Worm (Caenorhabditis elegans) whole organism, young adult: Measurements from ENCODE around the gene B0554.2.

Experiments
- C17E4.6 ChIP-seq: fragments of 200-800 bp; sonication (Bioruptor generic); IDR thresholded peaks from 2 replicates; pipeline ENCODE4 v1.3.6; 2022; ENCODE audit warnings: missing genetic modification reagents, missing genetic modification characterization, missing compliant biosample characterization
- D2030.7 ChIP-seq: fragments of 200-800 bp; sonication (Bioruptor generic); IDR thresholded peaks from 2 replicates; pipeline ENCODE4 v1.3.6; 2022; ENCODE audit warnings: missing genetic modification reagents, missing genetic modification characterization, missing compliant biosample characterization
- F22D6.2 ChIP-seq: sonication (generic microtip); optimal IDR thresholded peaks from 2 replicates; lab custom pipeline; 2016; ENCODE audit warnings: mild to moderate bottlenecking, missing genetic modification characterization, missing compliant biosample characterization
- F23B12.7 ChIP-seq: sonication (generic microtip); optimal IDR thresholded peaks from 2 replicates; lab custom pipeline; 2017; ENCODE audit warnings: missing genetic modification characterization, mild to moderate bottlenecking, missing compliant biosample characterization, antibody characterized with exemption, moderate library complexity; ENCODE audit not compliant: insufficient read depth
- F33H1.4 ChIP-seq: fragments of 200-800 bp; sonication (Bioruptor generic); IDR thresholded peaks from 2 replicates; pipeline ENCODE4 v1.3.6; 2022; ENCODE audit warnings: missing genetic modification reagents, missing genetic modification characterization, missing compliant biosample characterization
- F49E8.2 ChIP-seq: sonication (generic microtip); optimal IDR thresholded peaks from 3 replicates; lab custom pipeline; 2017; ENCODE audit warnings: missing genetic modification characterization, mild to moderate bottlenecking, missing compliant biosample characterization, antibody characterized with exemption, moderate library complexity; ENCODE audit not compliant: insufficient read depth
- T07F8.4 ChIP-seq: sonication (generic microtip); optimal IDR thresholded peaks from 2 replicates; lab custom pipeline; 2016; ENCODE audit warnings: mild to moderate bottlenecking, missing genetic modification characterization, moderate library complexity, missing compliant biosample characterization
- Y95B8A.8 ChIP-seq: fragments of 200-800 bp; sonication (Bioruptor generic); IDR thresholded peaks from 2 replicates; pipeline ENCODE4 v1.3.6; 2022; ENCODE audit warnings: missing genetic modification reagents, missing genetic modification characterization, missing compliant biosample characterization
- akir-1 ChIP-seq: fragments of 200-800 bp; sonication (Bioruptor generic); optimal IDR thresholded peaks from 2 replicates; lab custom pipeline; 2018; ENCODE audit warnings: mild to moderate bottlenecking, missing genetic modification characterization, moderate library complexity, missing compliant biosample characterization
- aptf-3 ChIP-seq: fragments of 200-800 bp; sonication (Bioruptor generic); IDR thresholded peaks from 2 replicates; pipeline ENCODE4 v1.3.6; 2022; ENCODE audit warnings: missing genetic modification characterization, missing compliant biosample characterization
- athp-1 ChIP-seq: sonication (generic microtip); optimal IDR thresholded peaks from 2 replicates; lab custom pipeline; 2017; ENCODE audit warnings: mild to moderate bottlenecking, missing genetic modification characterization, missing compliant biosample characterization
- attf-5 ChIP-seq: fragments of 200-800 bp; sonication (Bioruptor generic); optimal IDR thresholded peaks from 2 replicates; lab custom pipeline; 2018; ENCODE audit warnings: mild to moderate bottlenecking, missing genetic modification characterization, missing compliant biosample characterization
- attf-6 ChIP-seq: fragments of 200-800 bp; sonication (Bioruptor generic); IDR thresholded peaks from 2 replicates; pipeline ENCODE4 v1.3.6; 2022; ENCODE audit warnings: missing genetic modification reagents, missing genetic modification characterization, missing compliant biosample characterization
- bed-2 ChIP-seq: fragments of 200-800 bp; sonication (Bioruptor generic); IDR thresholded peaks from 2 replicates; pipeline ENCODE4 v1.3.6; 2022; ENCODE audit warnings: missing genetic modification reagents, missing genetic modification characterization, missing compliant biosample characterization
- cebp-1 ChIP-seq, 2 experiments: fragments of 200-800 bp in 1 of 2; sonication (Bioruptor generic) in 1 of 2; sonication (generic microtip) in 1 of 2; IDR thresholded peaks in 1 of 2; optimal IDR thresholded peaks in 1 of 2; 2 replicates each; pipeline versions ENCODE4 v1.3.6 to Lab custom; 2017 to 2022; ENCODE audit warnings: missing compliant biosample characterization in 2 of 2, missing genetic modification characterization in 2 of 2, mild to moderate bottlenecking in 1 of 2, missing genetic modification reagents in 1 of 2, moderate library complexity in 1 of 2
- ceh-100 ChIP-seq: fragments of 200-800 bp; sonication (Bioruptor generic); IDR thresholded peaks from 2 replicates; pipeline ENCODE4 v1.3.6; 2022; ENCODE audit warnings: missing genetic modification reagents, missing genetic modification characterization, missing compliant biosample characterization
- ceh-27 ChIP-seq: fragments of 200-800 bp; sonication (Bioruptor generic); optimal IDR thresholded peaks from 2 replicates; lab custom pipeline; 2018; ENCODE audit warnings: mild to moderate bottlenecking, missing genetic modification characterization, moderate library complexity, missing compliant biosample characterization
- ceh-91 ChIP-seq: fragments of 200-800 bp; sonication (Bioruptor generic); IDR thresholded peaks from 2 replicates; pipeline ENCODE4 v1.3.6; 2022; ENCODE audit warnings: missing genetic modification reagents, missing genetic modification characterization, missing compliant biosample characterization
- dox-1 ChIP-seq: fragments of 200-800 bp; sonication (Bioruptor generic); IDR thresholded peaks from 2 replicates; pipeline ENCODE4 v1.3.6; 2022; ENCODE audit warnings: missing genetic modification reagents, missing genetic modification characterization, missing compliant biosample characterization
- egrh-3 ChIP-seq: fragments of 200-800 bp; sonication (Bioruptor generic); IDR thresholded peaks from 2 replicates; pipeline ENCODE4 v1.3.6; 2022; ENCODE audit warnings: missing genetic modification reagents, missing genetic modification characterization, missing compliant biosample characterization
- ets-4 ChIP-seq: fragments of 200-800 bp; sonication (Bioruptor generic); optimal IDR thresholded peaks from 2 replicates; lab custom pipeline; 2018; ENCODE audit warnings: mild to moderate bottlenecking, missing genetic modification characterization, missing compliant biosample characterization
- hrde-1 ChIP-seq: sonication (generic microtip); optimal IDR thresholded peaks from 2 replicates; lab custom pipeline; 2016; ENCODE audit warnings: missing genetic modification characterization, mild to moderate bottlenecking, missing compliant biosample characterization, moderate library complexity, missing genotype, missing genetic modification reagents, borderline replicate concordance
- madf-6 ChIP-seq: fragments of 200-800 bp; sonication (Bioruptor generic); IDR thresholded peaks from 2 replicates; pipeline ENCODE4 v1.3.6; 2022; ENCODE audit warnings: missing genetic modification reagents, missing genetic modification characterization, missing compliant biosample characterization
- mcd-1 ChIP-seq: fragments of 200-800 bp; sonication (Bioruptor generic); IDR thresholded peaks from 2 replicates; pipeline ENCODE4 v1.3.6; 2022; ENCODE audit warnings: missing genetic modification reagents, missing genetic modification characterization, missing compliant biosample characterization
- mes-4 ChIP-seq: sonication (generic microtip); optimal IDR thresholded peaks from 2 replicates; lab custom pipeline; 2016; ENCODE audit warnings: missing genotype, missing genetic modification characterization, missing compliant biosample characterization
- pha-4 ChIP-seq: fragments of 150-350 bp; sonication (generic microtip); optimal IDR thresholded peaks from 2 replicates; lab custom pipeline; 2014; ENCODE audit warnings: missing biosample characterization, missing genetic modification reagents, missing genetic modification characterization
- rcor-1 ChIP-seq: fragments of 200-800 bp; sonication (Bioruptor generic); IDR thresholded peaks from 2 replicates; pipeline ENCODE4 v1.3.6; 2022; ENCODE audit warnings: missing genetic modification reagents, missing genetic modification characterization, missing compliant biosample characterization
- rpc-1 ChIP-seq, 2 experiments: fragments of 150-350 bp in 1 of 2; sonication (generic microtip) in 1 of 2; optimal IDR thresholded peaks; 2 replicates each; lab custom pipeline; 2014 to 2018; ENCODE audit warnings: missing biosample characterization in 1 of 2, missing genetic modification characterization in 1 of 2, missing genetic modification reagents in 1 of 2, missing genotype in 1 of 2
- sea-2 ChIP-seq: fragments of 200-800 bp; sonication (Bioruptor generic); IDR thresholded peaks from 2 replicates; pipeline ENCODE4 v1.3.6; 2022; ENCODE audit warnings: missing genetic modification characterization, missing compliant biosample characterization
- snpc-1.1 ChIP-seq: sonication (generic microtip); optimal IDR thresholded peaks from 2 replicates; lab custom pipeline; 2017; ENCODE audit warnings: missing genetic modification characterization, mild to moderate bottlenecking, missing compliant biosample characterization, antibody characterized with exemption, moderate library complexity, missing genotype, missing genetic modification reagents; ENCODE audit not compliant: insufficient read depth
- snpc-1.3 ChIP-seq: sonication (generic microtip); optimal IDR thresholded peaks from 2 replicates; lab custom pipeline; 2017; ENCODE audit warnings: missing genetic modification characterization, mild to moderate bottlenecking, missing compliant biosample characterization, antibody characterized with exemption, moderate library complexity, missing genotype, missing genetic modification reagents; ENCODE audit not compliant: insufficient read depth
- snpc-3.4 ChIP-seq: sonication (generic microtip); optimal IDR thresholded peaks from 2 replicates; lab custom pipeline; 2017; ENCODE audit warnings: missing genetic modification characterization, mild to moderate bottlenecking, missing compliant biosample characterization, antibody characterized with exemption, moderate library complexity, missing genotype, missing genetic modification reagents
- unc-62 ChIP-seq: fragments of 150-350 bp; optimal IDR thresholded peaks from 2 replicates; lab custom pipeline; 2014; ENCODE audit warnings: missing biosample characterization, missing genetic modification reagents, missing genetic modification characterization
- zfh-2 ChIP-seq: fragments of 200-800 bp; sonication (Bioruptor generic); conservative IDR thresholded peaks from 2 replicates; pipeline ENCODE4 v1.3.6; 2022; ENCODE audit warnings: missing genetic modification reagents, missing genetic modification characterization, missing compliant biosample characterization
- ztf-18 ChIP-seq: sonication (generic microtip); optimal IDR thresholded peaks from 2 replicates; lab custom pipeline; 2016; ENCODE audit warnings: missing genotype, mild to moderate bottlenecking, missing genetic modification characterization, missing compliant biosample characterization
- ztf-25 ChIP-seq: fragments of 200-800 bp; sonication (Bioruptor generic); IDR thresholded peaks from 2 replicates; pipeline ENCODE4 v1.3.6; 2022; ENCODE audit warnings: missing genetic modification reagents, missing genetic modification characterization, missing compliant biosample characterization
- ztf-26 ChIP-seq: sonication (generic microtip); optimal IDR thresholded peaks from 2 replicates; lab custom pipeline; 2017; ENCODE audit warnings: missing genetic modification characterization, missing compliant biosample characterization

Gene B0554.2

ce11 chrV:399721-400120 is 34.3 kb upstream of the B0554.2 start, which contains the start of gene scl-27:
Gene scl-27 (plus strand): TSS chrV:400021.
- TF ChIP-seq mcd-1, result no peak
- TF ChIP-seq athp-1, result no peak
- no peak for TF ChIP-seq F23B12.7 (tag; lab: Kevin White, UChicago)
- no peak for TF ChIP-seq snpc-1.3 (tag; lab: Kevin White, UChicago)
- TF ChIP-seq rpc-1 (optimal IDR thresholded peaks at IDR 0.05; lab: Kevin White, UChicago), result no peak
- no peak for TF ChIP-seq rpc-1 (tag; optimal IDR thresholded peaks at IDR 0.05; lab: Kevin White, UChicago)
- no peak for TF ChIP-seq snpc-3.4
- TF ChIP-seq bed-2 (GFP tag; lab: Robert Waterston, UW), result no peak
- no peak for TF ChIP-seq attf-6
- no peak for TF ChIP-seq D2030.7 (GFP tag; lab: Robert Waterston, UW)
- no peak for TF ChIP-seq zfh-2 (GFP tag; lab: Robert Waterston, UW)
- no peak for TF ChIP-seq ceh-100
- TF ChIP-seq ztf-26, result no peak
- no peak for TF ChIP-seq snpc-1.1 (tag; lab: Kevin White, UChicago)
- TF ChIP-seq akir-1 (GFP tag; lab: Kevin White, UChicago), result no peak
- TF ChIP-seq ceh-91 (GFP tag; lab: Robert Waterston, UW), result no peak
- no peak for TF ChIP-seq hrde-1 (tag; lab: Kevin White, UChicago)
- no peak for TF ChIP-seq ztf-25 (GFP tag; lab: Robert Waterston, UW)

- TF ChIP-seq F22D6.2 (tag; lab: Kevin White, UChicago), result no peak
- TF ChIP-seq snpc-1.1 (tag; lab: Kevin White, UChicago), result no peak
- TF ChIP-seq sea-2 (GFP tag; lab: Robert Waterston, UW), result no peak
- no peak for TF ChIP-seq ets-4 (GFP tag; lab: Kevin White, UChicago)
- TF ChIP-seq akir-1 (GFP tag; lab: Kevin White, UChicago), result no peak
- no peak for TF ChIP-seq T07F8.4 (tag; lab: Kevin White, UChicago)
- TF ChIP-seq ztf-18 (tag; lab: Kevin White, UChicago), result no peak
- TF ChIP-seq C17E4.6 (GFP tag; lab: Robert Waterston, UW), result no peak
- TF ChIP-seq zfh-2 (GFP tag; lab: Robert Waterston, UW), result no peak
- TF ChIP-seq egrh-3 (GFP tag; lab: Robert Waterston, UW), result no peak
- TF ChIP-seq unc-62 (GFP tag; lab: Kevin White, UChicago), result no peak
- TF ChIP-seq Y95B8A.8 (GFP tag; lab: Robert Waterston, UW), result no peak
- TF ChIP-seq mcd-1, result no peak
- no peak for TF ChIP-seq mes-4 (tag; lab: Kevin White, UChicago)
- TF ChIP-seq rcor-1 (GFP tag; lab: Robert Waterston, UW), result no peak
- no peak for TF ChIP-seq cebp-1 (GFP tag; IDR thresholded peaks at IDR 0.05; lab: Robert Waterston, UW)
- TF ChIP-seq cebp-1 (tag; optimal IDR thresholded peaks at IDR 0.05; lab: Kevin White, UChicago), result no peak
- TF ChIP-seq madf-6, result no peak
- no peak for TF ChIP-seq ztf-26
Observed at ce11 chrV:403028-403427, 31.0 kb upstream of the B0554.2 start, which contains the start of gene srh-62. Gene srh-62 (minus strand): TSS chrV:403128.

- TF ChIP-seq F49E8.2 (tag; lab: Kevin White, UChicago) (no peak), ceh-27 (GFP tag; lab: Kevin White, UChicago) (no peak), aptf-3 (GFP tag; lab: Robert Waterston, UW) (no peak), pha-4 (tag; lab: Kevin White, UChicago) (no peak), dox-1 (GFP tag; lab: Robert Waterston, UW) (no peak), athp-1 (no peak), snpc-1.1 (tag; lab: Kevin White, UChicago) (no peak), F33H1.4 (GFP tag; lab: Robert Waterston, UW) (no peak), Y95B8A.8 (GFP tag; lab: Robert Waterston, UW) (no peak), snpc-1.3 (tag; lab: Kevin White, UChicago) (no peak), attf-5 (GFP tag; lab: Kevin White, UChicago) (no peak)
Observed at ce11 chrV:404210-404669, 29.8 kb upstream of the B0554.2 start, which contains the start of gene nhr-252. Gene nhr-252 (plus strand): TSS chrV:404619.
